Worm (Caenorhabditis elegans) whole organism, late embryonic: ENCODE results near the gene B0310.1.

Experiments used
- F13H6.1 ChIP-seq: sonication (generic microtip); optimal IDR thresholded peaks from 2 replicates; lab custom pipeline; 2016; ENCODE audit warnings: missing genetic modification characterization, missing compliant biosample characterization
- K09A11.1 ChIP-seq: sonication (generic microtip); optimal IDR thresholded peaks from 2 replicates; lab custom pipeline; 2017; ENCODE audit warnings: antibody characterized with exemption, mild to moderate bottlenecking, missing genetic modification characterization, missing compliant biosample characterization; ENCODE audit not compliant: insufficient read depth
- ama-1 ChIP-seq: fragments of 150-350 bp; optimal IDR thresholded peaks from 2 replicates; lab custom pipeline; 2014
- ceh-2 ChIP-seq: sonication (generic microtip); optimal IDR thresholded peaks from 2 replicates; lab custom pipeline; 2016; ENCODE audit warnings: missing genotype, missing genetic modification characterization, missing compliant biosample characterization
- ceh-22 ChIP-seq: sonication (generic microtip); optimal IDR thresholded peaks from 2 replicates; lab custom pipeline; 2017; ENCODE audit warnings: missing biosample characterization, missing genetic modification characterization
- ceh-24 ChIP-seq: sonication (generic microtip); optimal IDR thresholded peaks from 2 replicates; lab custom pipeline; 2016; ENCODE audit warnings: mild to moderate bottlenecking, missing genetic modification characterization, missing compliant biosample characterization
- ceh-45 ChIP-seq: fragments of 200-800 bp; sonication (Bioruptor generic); IDR thresholded peaks from 2 replicates; pipeline ENCODE4 v1.3.6; 2022; ENCODE audit warnings: missing genetic modification reagents, missing genetic modification characterization, missing compliant biosample characterization
- ceh-48 ChIP-seq: sonication (generic microtip); optimal IDR thresholded peaks from 2 replicates; lab custom pipeline; 2016; ENCODE audit warnings: missing genetic modification characterization, inconsistent platforms, missing compliant biosample characterization
- ceh-9 ChIP-seq: sonication (generic microtip); optimal IDR thresholded peaks from 2 replicates; lab custom pipeline; 2016; ENCODE audit warnings: mild to moderate bottlenecking, missing genetic modification characterization, inconsistent platforms, missing compliant biosample characterization
- che-1 ChIP-seq: sonication (generic microtip); optimal IDR thresholded peaks from 2 replicates; lab custom pipeline; 2016; ENCODE audit warnings: mild to moderate bottlenecking, missing genetic modification characterization, missing compliant biosample characterization
- dmd-4 ChIP-seq: sonication (generic microtip); optimal IDR thresholded peaks from 2 replicates; lab custom pipeline; 2016; ENCODE audit warnings: borderline replicate concordance, missing genetic modification characterization, missing compliant biosample characterization
- elt-2 ChIP-seq: sonication (generic microtip); optimal IDR thresholded peaks from 2 replicates; lab custom pipeline; 2016; ENCODE audit warnings: missing genetic modification reagents, missing genetic modification characterization, missing compliant biosample characterization
- ets-4 ChIP-seq: sonication (generic microtip); optimal IDR thresholded peaks from 2 replicates; lab custom pipeline; 2016; ENCODE audit warnings: missing genetic modification characterization, missing compliant biosample characterization
- fax-1 ChIP-seq: sonication (generic microtip); optimal IDR thresholded peaks from 2 replicates; lab custom pipeline; 2016; ENCODE audit warnings: missing genotype, missing genetic modification characterization, missing compliant biosample characterization
- fkh-6 ChIP-seq: sonication (generic microtip); optimal IDR thresholded peaks from 2 replicates; lab custom pipeline; 2016; ENCODE audit warnings: missing genetic modification characterization, missing compliant biosample characterization
- hlh-15 ChIP-seq: sonication (generic microtip); optimal IDR thresholded peaks from 2 replicates; lab custom pipeline; 2016; ENCODE audit warnings: missing genetic modification characterization, missing compliant biosample characterization
- hlh-8 ChIP-seq: sonication (generic microtip); optimal IDR thresholded peaks from 2 replicates; lab custom pipeline; 2016; ENCODE audit warnings: missing genotype, missing genetic modification characterization, missing compliant biosample characterization
- madf-2 ChIP-seq: sonication (generic microtip); optimal IDR thresholded peaks from 2 replicates; lab custom pipeline; 2017; ENCODE audit warnings: missing genetic modification characterization, missing compliant biosample characterization
- mec-3 ChIP-seq: sonication (generic microtip); optimal IDR thresholded peaks from 2 replicates; lab custom pipeline; 2016; ENCODE audit warnings: borderline replicate concordance, missing genetic modification characterization, missing compliant biosample characterization
- nfya-1 ChIP-seq: sonication (generic microtip); optimal IDR thresholded peaks from 2 replicates; lab custom pipeline; 2017; ENCODE audit warnings: missing genetic modification characterization, mild to moderate bottlenecking, missing compliant biosample characterization, antibody characterized with exemption, moderate library complexity
- nhr-11 ChIP-seq: fragments of 150-350 bp; optimal IDR thresholded peaks from 2 replicates; lab custom pipeline; 2014; ENCODE audit warnings: missing biosample characterization, missing genetic modification characterization
- npax-4 ChIP-seq: sonication (generic microtip); optimal IDR thresholded peaks from 2 replicates; lab custom pipeline; 2016; ENCODE audit warnings: missing genetic modification characterization, missing compliant biosample characterization
- odd-2 ChIP-seq: sonication (generic microtip); optimal IDR thresholded peaks from 2 replicates; lab custom pipeline; 2017; ENCODE audit warnings: antibody characterized with exemption, mild to moderate bottlenecking, missing genetic modification characterization, missing compliant biosample characterization
- pag-3 ChIP-seq: sonication (generic microtip); optimal IDR thresholded peaks from 2 replicates; lab custom pipeline; 2016; ENCODE audit warnings: missing compliant biosample characterization, missing genetic modification characterization, borderline replicate concordance
- pat-9 ChIP-seq: fragments of 200-800 bp; sonication (Bioruptor generic); optimal IDR thresholded peaks from 2 replicates; lab custom pipeline; 2018; ENCODE audit warnings: mild to moderate bottlenecking, missing genetic modification characterization, moderate library complexity, missing compliant biosample characterization
- pax-1 ChIP-seq: fragments of 150-350 bp; optimal IDR thresholded peaks from 2 replicates; lab custom pipeline; 2014; ENCODE audit warnings: missing biosample characterization, missing genetic modification characterization
- pha-2 ChIP-seq: sonication (generic microtip); optimal IDR thresholded peaks from 2 replicates; lab custom pipeline; 2017; ENCODE audit warnings: mild to moderate bottlenecking, missing genetic modification characterization, missing compliant biosample characterization
- pha-4 ChIP-seq: fragments of 150-350 bp; optimal IDR thresholded peaks from 2 replicates; lab custom pipeline; 2018; ENCODE audit warnings: missing biosample characterization, missing genetic modification reagents, missing genetic modification characterization
- sox-4 ChIP-seq: sonication (generic microtip); optimal IDR thresholded peaks from 2 replicates; lab custom pipeline; 2017; ENCODE audit warnings: mild to moderate bottlenecking, missing genetic modification characterization, inconsistent platforms, missing compliant biosample characterization
- syd-9 ChIP-seq: sonication (generic microtip); optimal IDR thresholded peaks from 2 replicates; lab custom pipeline; 2016; ENCODE audit warnings: mild to moderate bottlenecking, missing genetic modification characterization, moderate library complexity, missing compliant biosample characterization
- tbx-2 ChIP-seq: sonication (generic microtip); optimal IDR thresholded peaks from 2 replicates; lab custom pipeline; 2016; ENCODE audit warnings: missing genetic modification characterization, missing compliant biosample characterization
- tbx-7 ChIP-seq: sonication (generic microtip); optimal IDR thresholded peaks from 2 replicates; lab custom pipeline; 2016; ENCODE audit warnings: missing genotype, missing genetic modification characterization, missing compliant biosample characterization
- ttx-3 ChIP-seq: sonication (generic microtip); optimal IDR thresholded peaks from 2 replicates; lab custom pipeline; 2016; ENCODE audit warnings: missing genetic modification reagents, missing genetic modification characterization, missing compliant biosample characterization
- unc-42 ChIP-seq: sonication (generic microtip); optimal IDR thresholded peaks from 2 replicates; lab custom pipeline; 2016; ENCODE audit warnings: missing genotype, missing genetic modification characterization, missing compliant biosample characterization
- unc-86 ChIP-seq: sonication (generic microtip); optimal IDR thresholded peaks from 2 replicates; lab custom pipeline; 2016; ENCODE audit warnings: missing genetic modification characterization, missing compliant biosample characterization
- ztf-16 ChIP-seq: sonication (generic microtip); optimal IDR thresholded peaks from 2 replicates; lab custom pipeline; 2017; ENCODE audit warnings: missing genetic modification characterization, missing compliant biosample characterization

The B0310.1 gene

ce11 chrX:505014-505413, 12.0 kb downstream of the B0310.1 start:
- TF ChIP-seq hlh-8 (tag; lab: Kevin White, UChicago) = no peak
- TF ChIP-seq fkh-6 = no peak
- no peak for TF ChIP-seq elt-2 (tag; lab: Kevin White, UChicago)
- TF ChIP-seq fax-1 (tag; lab: Kevin White, UChicago) = no peak
- TF ChIP-seq dmd-4 (tag; lab: Kevin White, UChicago) = no peak
- no peak for TF ChIP-seq tbx-7
- no peak for TF ChIP-seq hlh-15
- TF ChIP-seq pag-3 = no peak
- TF ChIP-seq odd-2 (tag; lab: Kevin White, UChicago) = no peak
- TF ChIP-seq ztf-16 (tag; lab: Kevin White, UChicago) = no peak
- TF ChIP-seq ttx-3 (tag; lab: Kevin White, UChicago) = no peak

- TF ChIP-seq K09A11.1 (tag; lab: Kevin White, UChicago) (no peak), tbx-2 (tag; lab: Kevin White, UChicago) (no peak), F13H6.1 (tag; lab: Kevin White, UChicago) (no peak), ceh-2 (tag; lab: Kevin White, UChicago) (no peak), hlh-15 (no peak)
Observed at ce11 chrX:506848-507247, 13.8 kb downstream of the B0310.1 start, which contains the start of gene B0310.2. Gene B0310.2, minus strand, starts transcription at chrX:506948.

- no peak for TF ChIP-seq mec-3 (tag; lab: Kevin White, UChicago)
- no peak for TF ChIP-seq ztf-16 (tag; lab: Kevin White, UChicago)
- TF ChIP-seq madf-2 (tag; lab: Kevin White, UChicago) = no peak
Observed at ce11 chrX:514023-514422, 21.0 kb downstream of the B0310.1 start.

- TF ChIP-seq ceh-24 (tag; lab: Kevin White, UChicago) = no peak
- no peak for TF ChIP-seq unc-42 (tag; lab: Kevin White, UChicago)
- no peak for TF ChIP-seq nfya-1
- no peak for TF ChIP-seq ama-1 (lab: Kevin White, UChicago)
- no peak for TF ChIP-seq pha-2 (tag; lab: Kevin White, UChicago)
- TF ChIP-seq ztf-16 (tag; lab: Kevin White, UChicago) = no peak
- no peak for TF ChIP-seq dmd-4 (tag; lab: Kevin White, UChicago)
- TF ChIP-seq npax-4 (tag; lab: Kevin White, UChicago) = no peak
- no peak for TF ChIP-seq ceh-9 (tag; lab: Kevin White, UChicago)
- TF ChIP-seq nhr-11 (tag; lab: Kevin White, UChicago) = no peak
- TF ChIP-seq pat-9 (tag; lab: Kevin White, UChicago) = no peak
Observed at ce11 chrX:520881-521280, 27.9 kb downstream of the B0310.1 start, which contains the start of gene B0310.3. Gene B0310.3, minus strand, starts transcription at chrX:520981.

ce11 chrX:524498-524897, 31.5 kb downstream of the B0310.1 start:
- TF ChIP-seq ama-1 (lab: Kevin White, UChicago) (no peak), syd-9 (tag; lab: Kevin White, UChicago) (no peak), ceh-45 (GFP tag; lab: Robert Waterston, UW) (no peak), nfya-1 (no peak), ceh-22 (no peak), tbx-2 (tag; lab: Kevin White, UChicago) (no peak), sox-4 (tag; lab: Kevin White, UChicago) (no peak), che-1 (tag; lab: Kevin White, UChicago) (no peak), pha-2 (tag; lab: Kevin White, UChicago) (no peak), ceh-48 (tag; lab: Kevin White, UChicago) (no peak), ets-4 (tag; lab: Kevin White, UChicago) (no peak), dmd-4 (tag; lab: Kevin White, UChicago) (no peak), unc-86 (tag; lab: Kevin White, UChicago) (no peak), ceh-24 (tag; lab: Kevin White, UChicago) (no peak), madf-2 (tag; lab: Kevin White, UChicago) (no peak), hlh-8 (tag; lab: Kevin White, UChicago) (no peak), ceh-2 (tag; lab: Kevin White, UChicago) (no peak), mec-3 (tag; lab: Kevin White, UChicago) (no peak), pax-1 (tag; lab: Kevin White, UChicago) (no peak), pha-4 (tag; lab: Kevin White, UChicago) (no peak)
